Fruit fly (Drosophila melanogaster) whole organism, prepupa: Measurements from ENCODE around the gene CG16903.

Experiments used
- Blimp-1 ChIP-seq: fragments of 200-800 bp; sonication (Bioruptor generic); optimal IDR thresholded peaks from 3 replicates; lab custom pipeline; 2017; ENCODE audit warnings: missing biosample characterization, missing genetic modification characterization, mild to moderate bottlenecking, moderate library complexity, missing genetic modification reagents
- Lpt ChIP-seq: fragments of 200-800 bp; sonication (Bioruptor generic); optimal IDR thresholded peaks from 3 replicates; lab custom pipeline; 2016; ENCODE audit warnings: missing biosample characterization, missing genetic modification characterization
- cyc ChIP-seq: fragments of 200-800 bp; sonication (Bioruptor generic); optimal IDR thresholded peaks from 3 replicates; lab custom pipeline; 2016; ENCODE audit warnings: missing biosample characterization, missing genetic modification characterization

- TF ChIP-seq Lpt (GFP tag; lab: Kevin White, UChicago) = no peak
- TF ChIP-seq Blimp-1 (GFP tag; lab: Kevin White, UChicago) = no peak
- no peak for TF ChIP-seq cyc
These were observed 36.4 kb downstream of the CG16903 start, which contains the start of gene CG4325 for dm6 chrX:2043660-2044397.
